Fruit fly (Drosophila melanogaster): ENCODE results near the gene CG10713.

The CG10713 gene

dm6 chr3L:13451562-13451961 lies 16.5 kb upstream of the CG10713 start (continued):
- TF ChIP-seq CoRest (tag; optimal IDR thresholded peaks at IDR 0.05) (peak; percentile 6), hkb (optimal IDR thresholded peaks at IDR 0.05) (no peak), hkb (GFP tag; IDR thresholded peaks at IDR 0.05) (0 out of 2 replicates have a peak, but pooled peaks have one; percentile 20), Dbx (GFP tag; IDR thresholded peaks at IDR 0.05) (no peak), insv (GFP tag; optimal IDR thresholded peaks at IDR 0.05) (peak; percentile 4 to 90), Rx (GFP tag; IDR thresholded peaks at IDR 0.05) (no peak), sna (GFP tag; IDR thresholded peaks at IDR 0.05; ENCODE audit: partially characterized antibody) (no peak), Hsf (GFP tag; optimal IDR thresholded peaks at IDR 0.05) (peak; percentile 10), CG15269 (tag; optimal IDR thresholded peaks at IDR 0.05) (peak; percentile 31), pum (GFP tag; optimal IDR thresholded peaks at IDR 0.05) (no peak), Poxn (GFP tag; IDR thresholded peaks at IDR 0.05) (no peak), toy (GFP tag; IDR thresholded peaks at IDR 0.05) (no peak), CG2678 (tag; optimal IDR thresholded peaks at IDR 0.05) (peak; percentile 38)

DNA sequence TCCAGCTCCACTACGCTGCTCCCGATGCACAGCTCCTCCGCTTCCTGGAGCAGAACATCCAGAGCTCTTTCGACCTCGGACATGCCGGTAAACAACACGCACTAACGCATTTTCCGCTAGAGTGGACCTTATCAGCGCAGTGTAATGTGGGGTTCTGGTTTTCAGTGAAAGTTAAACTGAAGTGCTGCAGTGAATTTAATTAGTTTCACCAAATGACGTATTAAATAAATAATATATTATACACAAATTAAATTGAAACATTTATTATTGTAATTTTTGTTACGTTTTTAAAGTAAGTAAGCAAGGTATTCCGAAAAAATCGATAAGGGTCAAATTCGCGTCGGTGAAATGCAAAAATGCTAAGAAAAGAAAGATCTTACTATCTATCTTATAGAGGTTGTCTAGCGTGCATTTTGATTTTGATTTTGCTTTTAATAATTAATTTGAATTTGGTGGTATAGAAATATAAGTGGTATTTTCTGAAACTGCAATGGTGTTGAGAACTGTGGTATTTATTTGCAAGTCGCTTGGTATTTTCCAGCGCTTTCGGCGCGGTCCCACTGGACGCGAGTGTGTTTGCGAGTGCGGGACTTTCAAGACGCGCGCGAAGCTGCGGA lies 15.3 kb upstream of the CG10713 start, which contains the start of the genes JMJD7 and CG10738:
Gene JMJD7, minus strand, starts transcription at position 107 of the 617 bp plus-strand sequence.
Gene CG10738, plus strand, starts transcription at position 594 of the 617 bp plus-strand sequence.
- TF ChIP-seq btn (GFP tag; optimal IDR thresholded peaks at IDR 0.05) (no peak), Dp (GFP tag; optimal IDR thresholded peaks at IDR 0.05) (peak; percentile 81), CG8478 (optimal IDR thresholded peaks at IDR 0.05) (no peak), al (GFP tag; IDR thresholded peaks at IDR 0.05) (peak; percentile 61), chinmo (GFP tag; IDR thresholded peaks at IDR 0.05; ENCODE audit: partially characterized antibody) (no peak), wor (GFP tag; IDR thresholded peaks at IDR 0.05) (no peak), Mes4 (GFP tag; optimal IDR thresholded peaks at IDR 0.05) (no peak), Antp (GFP tag; optimal IDR thresholded peaks at IDR 0.05) (no peak), CG18011 (GFP tag; optimal IDR thresholded peaks at IDR 0.05) (no peak), da (GFP tag; optimal IDR thresholded peaks at IDR 0.05) (no peak), CG9437 (GFP tag; optimal IDR thresholded peaks at IDR 0.05) (peak; percentile 6), CG11247 (GFP tag; IDR thresholded peaks at IDR 0.05) (peak; percentile 67), CG4328 (GFP tag; optimal IDR thresholded peaks at IDR 0.05) (peak; percentile 56), CG8281 (tag; optimal IDR thresholded peaks at IDR 0.05) (no peak), Dip2 (GFP tag; IDR thresholded peaks at IDR 0.05) (no peak), Drgx (GFP tag; IDR thresholded peaks at IDR 0.05) (peak; percentile 78), CG2678 (tag; optimal IDR thresholded peaks at IDR 0.05) (peak; percentile 47), Fer2 (tag; optimal IDR thresholded peaks at IDR 0.05) (peak; percentile 16), ewg (GFP tag; optimal IDR thresholded peaks at IDR 0.05) (no peak), hb (GFP tag; IDR thresholded peaks at IDR 0.05; ENCODE audit: partially characterized antibody) (no peak), CG32772 (GFP tag; IDR thresholded peaks at IDR 0.05) (peak; percentile 75), gfzf (GFP tag; optimal IDR thresholded peaks at IDR 0.05) (peak; percentile 87), sim (GFP tag; IDR thresholded peaks at IDR 0.05) (no peak), gro (GFP tag; optimal IDR thresholded peaks at IDR 0.05) (no peak), E2f2 (GFP tag; IDR thresholded peaks at IDR 0.05) (peak; percentile 90), CG14667 (GFP tag; IDR thresholded peaks at IDR 0.05) (peak; percentile 45), corto (GFP tag; optimal IDR thresholded peaks at IDR 0.05) (no peak), CG6791 (GFP tag; IDR thresholded peaks at IDR 0.05; ENCODE audit: partially characterized antibody) (no peak), CG15514 (GFP tag; optimal IDR thresholded peaks at IDR 0.05) (peak; percentile 70), sqz (GFP tag; optimal IDR thresholded peaks at IDR 0.05) (no peak), ems (GFP tag; optimal IDR thresholded peaks at IDR 0.05) (peak; percentile 7), CG8089 (GFP tag; optimal IDR thresholded peaks at IDR 0.05) (no peak), CG12659 (GFP tag; optimal IDR thresholded peaks at IDR 0.05) (peak; percentile 18), Asciz (GFP tag; optimal IDR thresholded peaks at IDR 0.05) (no peak), HLH4C (GFP tag; IDR thresholded peaks at IDR 0.05; ENCODE audit: partially characterized antibody) (no peak), run (tag; optimal IDR thresholded peaks at IDR 0.05) (no peak), caup (GFP tag; optimal IDR thresholded peaks at IDR 0.05; ENCODE audit: severe bottlenecking) (peak; percentile 67), CG17186 (GFP tag; optimal IDR thresholded peaks at IDR 0.05) (no peak)
